Worm (Caenorhabditis elegans): ENCODE results near the gene F18A11.5.

The F18A11.5 gene

ce11 chrII:13025794-13026412 is 11.8 kb upstream of the F18A11.5 start, which contains the start of gene max-2:
Gene max-2 (minus strand): TSS chrII:13025844.
- TF ChIP-seq him-1 (tag; optimal IDR thresholded peaks at IDR 0.05) (no peak), W03F9.2 (tag; optimal IDR thresholded peaks at IDR 0.05) (no peak), dao-5 (tag; optimal IDR thresholded peaks at IDR 0.05) (no peak)

ce11 chrII:13023518-13023917 is 9.4 kb upstream of the F18A11.5 start:
- TF ChIP-seq dao-5 (tag; optimal IDR thresholded peaks at IDR 0.05) (no peak), W03F9.2 (tag; optimal IDR thresholded peaks at IDR 0.05) (no peak), him-1 (tag; optimal IDR thresholded peaks at IDR 0.05) (no peak)

ce11 chrII:13022555-13022954 is 8.5 kb upstream of the F18A11.5 start:
- TF ChIP-seq him-1 (tag; optimal IDR thresholded peaks at IDR 0.05) (no peak), W03F9.2 (tag; optimal IDR thresholded peaks at IDR 0.05) (no peak), dao-5 (tag; optimal IDR thresholded peaks at IDR 0.05) (no peak)

ce11 chrII:13012684-13013083 is 1.4 kb downstream of the F18A11.5 start:
- TF ChIP-seq him-1 (tag; optimal IDR thresholded peaks at IDR 0.05) (no peak), W03F9.2 (tag; optimal IDR thresholded peaks at IDR 0.05) (no peak), dao-5 (tag; optimal IDR thresholded peaks at IDR 0.05) (no peak)

ce11 chrII:13007717-13008461 is 6.2 kb downstream of the F18A11.5 start, which contains the start of gene oig-2:
Gene oig-2 (minus strand): TSS chrII:13008164.
- no peak for TF ChIP-seq him-1 (tag; optimal IDR thresholded peaks at IDR 0.05)

- TF ChIP-seq him-1 (tag; optimal IDR thresholded peaks at IDR 0.05) (no peak), W03F9.2 (tag; optimal IDR thresholded peaks at IDR 0.05) (no peak), dao-5 (tag; optimal IDR thresholded peaks at IDR 0.05) (no peak)
Measured at ce11 chrII:13006283-13006682, 7.8 kb downstream of the F18A11.5 start.

ce11 chrII:13004872-13005252 is 9.2 kb downstream of the F18A11.5 start:
- TF ChIP-seq dao-5 (tag; optimal IDR thresholded peaks at IDR 0.05) (no peak), him-1 (tag; optimal IDR thresholded peaks at IDR 0.05) (no peak), W03F9.2 (tag; optimal IDR thresholded peaks at IDR 0.05) (no peak)

ce11 chrII:13004160-13004871 is 9.8 kb downstream of the F18A11.5 start:
- no peak for TF ChIP-seq W03F9.2 (tag; optimal IDR thresholded peaks at IDR 0.05)
- no peak for TF ChIP-seq dao-5 (tag; optimal IDR thresholded peaks at IDR 0.05)
- no peak for TF ChIP-seq him-1 (tag; optimal IDR thresholded peaks at IDR 0.05)

ce11 chrII:13003244-13003643 is 10.8 kb downstream of the F18A11.5 start:
- TF ChIP-seq W03F9.2 (tag; optimal IDR thresholded peaks at IDR 0.05), result no peak
- no peak for TF ChIP-seq him-1 (tag; optimal IDR thresholded peaks at IDR 0.05)
- no peak for TF ChIP-seq dao-5 (tag; optimal IDR thresholded peaks at IDR 0.05)

ce11 chrII:13000753-13001152 is 13.3 kb downstream of the F18A11.5 start, which contains the start of gene Y38F1A.8:
Gene Y38F1A.8 (minus strand): TSS chrII:13000853.
- no peak for TF ChIP-seq dao-5 (tag; optimal IDR thresholded peaks at IDR 0.05)
- no peak for TF ChIP-seq him-1 (tag; optimal IDR thresholded peaks at IDR 0.05)
- TF ChIP-seq W03F9.2 (tag; optimal IDR thresholded peaks at IDR 0.05), result no peak

ce11 chrII:12997413-12997812 is 16.7 kb downstream of the F18A11.5 start, which contains the start of gene Y38F1A.7:
Gene Y38F1A.7 (minus strand): TSS chrII:12997804.
- TF ChIP-seq dao-5 (tag; optimal IDR thresholded peaks at IDR 0.05) (no peak), him-1 (tag; optimal IDR thresholded peaks at IDR 0.05) (no peak), W03F9.2 (tag; optimal IDR thresholded peaks at IDR 0.05) (no peak)

ce11 chrII:12996249-12996648 is 17.8 kb downstream of the F18A11.5 start, which contains the start of gene hphd-1:
Gene hphd-1 (minus strand): TSS chrII:12996571.
- TF ChIP-seq dao-5 (tag; optimal IDR thresholded peaks at IDR 0.05), result no peak
- TF ChIP-seq him-1 (tag; optimal IDR thresholded peaks at IDR 0.05), result no peak
- no peak for TF ChIP-seq W03F9.2 (tag; optimal IDR thresholded peaks at IDR 0.05)

- TF ChIP-seq dao-5 (tag; optimal IDR thresholded peaks at IDR 0.05) (no peak), W03F9.2 (tag; optimal IDR thresholded peaks at IDR 0.05) (no peak), him-1 (tag; optimal IDR thresholded peaks at IDR 0.05) (no peak)
Measured at ce11 chrII:12995322-12995721, 18.8 kb downstream of the F18A11.5 start.

All from whole organism, L4/young adult.